Worm (Caenorhabditis elegans) whole organism, L1 larva: ENCODE measurements around the gene R10F2.5.

Experiments used
- alr-1 ChIP-seq: fragments of 200-800 bp; sonication (Bioruptor generic); optimal IDR thresholded peaks from 2 replicates; lab custom pipeline; 2018; ENCODE audit warnings: borderline replicate concordance, mild to moderate bottlenecking, missing genetic modification characterization, missing compliant biosample characterization
- nhr-12 ChIP-seq: sonication (generic microtip); optimal IDR thresholded peaks from 2 replicates; lab custom pipeline; 2017; ENCODE audit warnings: missing biosample characterization, missing genetic modification characterization
- skn-1 ChIP-seq: fragments of 150-350 bp; optimal IDR thresholded peaks from 2 replicates; lab custom pipeline; 2014; ENCODE audit warnings: missing biosample characterization, missing genetic modification characterization
- ztf-11 ChIP-seq, 2 experiments: sonication (generic microtip); optimal IDR thresholded peaks; 2 replicates each; lab custom pipeline; 2016 to 2017; ENCODE audit warnings: missing genetic modification characterization in 2 of 2, missing biosample characterization in 1 of 2, missing compliant biosample characterization in 1 of 2

- TF ChIP-seq skn-1 (tag; lab: Kevin White, UChicago), result no peak
- TF ChIP-seq nhr-12 (tag; lab: Kevin White, UChicago), result no peak
- no peak for TF ChIP-seq alr-1
- TF ChIP-seq ztf-11 (tag; optimal IDR thresholded peaks at IDR 0.05; lab: Kevin White, UChicago), result no peak
Measured at ce11 chrIII:2961840-2962239, 37.3 kb upstream of the R10F2.5 start.
